Worm (Caenorhabditis elegans): Measurements from ENCODE around the gene srx-4.

srx-4 gene

DNA sequence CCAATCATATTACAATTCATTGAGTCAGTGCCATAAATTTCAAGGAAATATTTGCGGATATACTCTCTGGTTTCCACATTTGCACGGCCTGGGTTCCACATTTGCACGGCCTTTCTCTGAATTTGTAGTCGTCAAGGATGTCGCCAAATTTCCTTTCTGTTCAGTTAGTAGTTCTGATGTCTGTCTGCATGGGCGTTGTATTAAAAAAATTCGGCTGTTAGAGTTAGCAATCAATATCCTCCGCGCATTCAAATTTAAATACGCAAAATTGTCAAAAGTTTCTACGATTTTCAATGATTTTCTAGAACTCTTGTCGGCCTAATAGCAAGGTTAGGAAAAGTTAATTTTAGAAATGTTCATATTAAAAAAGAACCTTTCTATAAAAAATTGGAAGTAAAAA, 3.3 kb upstream of the srx-4 start, which contains the start of gene srj-52:
TSS of gene srj-52 (minus strand) at position 101 of the 400 bp plus-strand sequence.
- TF ChIP-seq hlh-30 (tag; optimal IDR thresholded peaks at IDR 0.05; ENCODE audit: insufficient read depth) (no peak), unc-42 (tag; optimal IDR thresholded peaks at IDR 0.05) (no peak), ahr-1 (tag; optimal IDR thresholded peaks at IDR 0.05) (no peak), mec-3 (tag; optimal IDR thresholded peaks at IDR 0.05; ENCODE audit: borderline replicate concordance) (no peak), syd-9 (tag; optimal IDR thresholded peaks at IDR 0.05) (no peak), nfya-1 (tag; optimal IDR thresholded peaks at IDR 0.05) (no peak), gmeb-2 (tag; optimal IDR thresholded peaks at IDR 0.05) (no peak), fkh-10 (GFP tag; optimal IDR thresholded peaks at IDR 0.05) (no peak), K02D7.2 (tag; optimal IDR thresholded peaks at IDR 0.05) (no peak), elt-4 (tag; optimal IDR thresholded peaks at IDR 0.05) (no peak)

DNA sequence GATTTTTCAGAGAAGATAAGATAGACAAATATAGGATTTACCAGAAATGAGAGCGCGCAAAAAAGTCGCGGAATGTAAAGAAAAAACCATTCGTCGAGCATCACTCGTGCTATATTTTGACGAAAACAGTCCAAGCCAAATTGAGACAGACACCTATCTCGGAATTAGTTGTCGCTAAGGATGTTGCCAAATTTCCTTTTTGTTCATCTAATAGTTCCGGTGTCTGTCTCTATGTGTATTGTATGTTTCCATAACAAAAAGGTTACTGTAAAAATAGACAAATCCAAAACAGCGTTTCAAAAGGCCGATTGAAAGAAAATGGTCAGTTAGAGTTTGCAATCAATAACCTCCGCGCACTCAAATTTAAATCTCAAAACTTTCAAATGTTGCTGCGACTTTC, 2.1 kb upstream of the srx-4 start, which contains the start of gene srj-53:
TSS of gene srj-53 (minus strand) at position 101 of the 400 bp plus-strand sequence.
- no peak for TF ChIP-seq unc-42 (tag; optimal IDR thresholded peaks at IDR 0.05)
- TF ChIP-seq C08G9.2 (tag; optimal IDR thresholded peaks at IDR 0.05), result no peak
- no peak for TF ChIP-seq hlh-30 (tag; optimal IDR thresholded peaks at IDR 0.05; ENCODE audit: insufficient read depth)
- no peak for TF ChIP-seq ceh-9 (tag; optimal IDR thresholded peaks at IDR 0.05)
- no peak for TF ChIP-seq ceh-48 (tag; optimal IDR thresholded peaks at IDR 0.05)
- no peak for TF ChIP-seq ceh-45 (GFP tag; IDR thresholded peaks at IDR 0.05)
- no peak for TF ChIP-seq sox-4 (tag; optimal IDR thresholded peaks at IDR 0.05)
- no peak for TF ChIP-seq madf-2 (tag; optimal IDR thresholded peaks at IDR 0.05)
- TF ChIP-seq ets-4 (tag; optimal IDR thresholded peaks at IDR 0.05), result no peak
- no peak for TF ChIP-seq ceh-30 (tag; optimal IDR thresholded peaks at IDR 0.05)
- TF ChIP-seq rnt-1 (tag; optimal IDR thresholded peaks at IDR 0.05), result no peak
- TF ChIP-seq zip-5 (tag; optimal IDR thresholded peaks at IDR 0.05), result no peak
- no peak for TF ChIP-seq unc-55 (GFP tag; optimal IDR thresholded peaks at IDR 0.05)

DNA sequence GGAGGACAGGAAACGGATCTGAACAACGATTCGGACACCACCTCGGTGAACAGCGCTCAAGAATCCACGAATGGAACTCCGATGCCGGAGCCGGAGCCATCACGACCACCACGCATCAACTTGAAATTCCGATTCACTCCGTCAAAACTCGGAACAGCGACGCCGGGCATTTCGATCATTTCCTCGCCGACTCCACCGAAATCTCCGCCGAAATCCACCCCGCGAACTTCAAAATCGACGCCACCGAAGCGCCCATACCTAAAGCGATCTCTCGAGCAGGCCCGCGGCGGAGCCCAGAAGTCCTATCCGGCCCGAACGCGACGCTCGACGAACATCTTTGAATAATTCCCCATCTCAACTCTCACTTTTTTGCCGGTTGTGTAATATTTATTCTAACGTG, 3.0 kb downstream of the srx-4 start:
- TF ChIP-seq pqm-1 (tag; optimal IDR thresholded peaks at IDR 0.05), result no peak
- no peak for TF ChIP-seq T23F11.4 (GFP tag; optimal IDR thresholded peaks at IDR 0.05)
- TF ChIP-seq F13H6.1 (tag; optimal IDR thresholded peaks at IDR 0.05), result no peak
- no peak for TF ChIP-seq pha-4 (tag; optimal IDR thresholded peaks at IDR 0.05)
- TF ChIP-seq dmd-4 (tag; optimal IDR thresholded peaks at IDR 0.05; ENCODE audit: borderline replicate concordance), result no peak

ce11 chrV:687384-687783, 5.2 kb downstream of the srx-4 start, which contains the start of gene H25P19.1:
Gene H25P19.1 (plus strand): TSS chrV:687684.
- no peak for TF ChIP-seq tbx-2 (tag; optimal IDR thresholded peaks at IDR 0.05)
- peak; percentile 32 for TF ChIP-seq ceh-48 (tag; optimal IDR thresholded peaks at IDR 0.05)

- TF ChIP-seq lim-6 (tag; optimal IDR thresholded peaks at IDR 0.05) (no peak), ama-1 (optimal IDR thresholded peaks at IDR 0.05) (no peak), unc-42 (tag; optimal IDR thresholded peaks at IDR 0.05) (no peak), ceh-34 (tag; optimal IDR thresholded peaks at IDR 0.05) (no peak), Y22D7AL.16 (tag; optimal IDR thresholded peaks at IDR 0.05) (no peak)
Measured at ce11 chrV:683858-684257, 8.7 kb downstream of the srx-4 start, which contains the start of gene F31F4.1. Gene F31F4.1 (plus strand): TSS chrV:684060.

- no peak for TF ChIP-seq hlh-30 (tag; optimal IDR thresholded peaks at IDR 0.05; ENCODE audit: insufficient read depth)
- TF ChIP-seq mec-3 (tag; optimal IDR thresholded peaks at IDR 0.05; ENCODE audit: borderline replicate concordance), result no peak
- no peak for TF ChIP-seq pax-1 (tag; optimal IDR thresholded peaks at IDR 0.05)
- no peak for TF ChIP-seq ceh-48 (tag; optimal IDR thresholded peaks at IDR 0.05)
- TF ChIP-seq dve-1 (tag; optimal IDR thresholded peaks at IDR 0.05), result no peak
- TF ChIP-seq pag-3 (tag; optimal IDR thresholded peaks at IDR 0.05; ENCODE audit: borderline replicate concordance), result no peak
- TF ChIP-seq pha-4 (tag; optimal IDR thresholded peaks at IDR 0.05), result no peak
- no peak for TF ChIP-seq unc-55 (GFP tag; optimal IDR thresholded peaks at IDR 0.05)
- no peak for TF ChIP-seq rnt-1 (tag; optimal IDR thresholded peaks at IDR 0.05)
- no peak for TF ChIP-seq ceh-18 (tag; optimal IDR thresholded peaks at IDR 0.05)
- TF ChIP-seq K02D7.2 (tag; optimal IDR thresholded peaks at IDR 0.05), result no peak
- TF ChIP-seq ceh-14 (tag; optimal IDR thresholded peaks at IDR 0.05), result no peak
- TF ChIP-seq fkh-10 (GFP tag; optimal IDR thresholded peaks at IDR 0.05), result no peak
- no peak for TF ChIP-seq unc-3 (GFP tag; conservative IDR thresholded peaks at IDR 0.05)
- TF ChIP-seq unc-3 (tag; optimal IDR thresholded peaks at IDR 0.05), result no peak
- no peak for TF ChIP-seq lin-11 (tag; optimal IDR thresholded peaks at IDR 0.05)
- no peak for TF ChIP-seq pros-1 (tag; optimal IDR thresholded peaks at IDR 0.05)
- no peak for TF ChIP-seq ceh-22 (tag; optimal IDR thresholded peaks at IDR 0.05)
- TF ChIP-seq lim-6 (tag; optimal IDR thresholded peaks at IDR 0.05), result no peak
Measured at ce11 chrV:682031-682430, 10.5 kb downstream of the srx-4 start, which contains the start of gene srx-23. Gene srx-23 (plus strand): TSS chrV:682331.
